Fruit fly (Drosophila melanogaster): Measurements from ENCODE around the gene mri.
A peak's percentile ranks its signal among the peaks of the same experiment; 100 is the strongest.

Gene mri

DNA sequence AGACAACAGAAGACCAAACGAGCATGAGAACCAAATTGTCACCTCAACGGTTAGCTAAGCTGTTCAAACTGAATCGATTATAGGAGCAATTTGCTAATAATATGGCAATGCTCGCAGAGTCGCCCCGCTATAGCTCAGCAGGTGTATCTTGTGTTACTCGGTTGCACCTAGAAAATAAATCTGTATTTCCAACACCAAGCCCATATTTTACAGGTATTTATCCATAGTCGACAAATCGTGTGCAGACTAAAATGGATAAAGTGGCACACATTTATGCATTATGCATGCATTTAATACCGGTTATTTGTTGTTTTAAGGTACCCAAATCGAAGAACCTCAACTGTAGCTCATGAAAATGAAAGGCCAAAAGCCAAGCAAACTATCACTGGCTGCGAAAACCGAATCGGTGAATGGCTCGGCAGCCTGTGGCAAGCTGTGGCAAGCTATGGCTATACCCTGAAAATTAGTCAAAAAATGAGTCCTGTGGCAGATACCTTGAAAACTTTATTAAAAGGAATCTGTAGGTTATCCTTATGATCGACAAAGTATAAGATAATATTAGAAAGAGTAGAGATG, 21.0 kb upstream of the mri start, which contains the start of gene Vdup1:
Vdup1 (minus strand) TSS at position 51 of the 576 bp plus-strand sequence.
- TF ChIP-seq Eip78C (GFP tag) (peak; percentile 62), CG6163 (GFP tag; IDR thresholded peaks at IDR 0.05) (no peak), Hr4 (GFP tag; optimal IDR thresholded peaks at IDR 0.05) (peak; percentile 5), eg (GFP tag; IDR thresholded peaks at IDR 0.05) (peak; percentile 12; the same call in 1 of the 3 replicates)

DNA sequence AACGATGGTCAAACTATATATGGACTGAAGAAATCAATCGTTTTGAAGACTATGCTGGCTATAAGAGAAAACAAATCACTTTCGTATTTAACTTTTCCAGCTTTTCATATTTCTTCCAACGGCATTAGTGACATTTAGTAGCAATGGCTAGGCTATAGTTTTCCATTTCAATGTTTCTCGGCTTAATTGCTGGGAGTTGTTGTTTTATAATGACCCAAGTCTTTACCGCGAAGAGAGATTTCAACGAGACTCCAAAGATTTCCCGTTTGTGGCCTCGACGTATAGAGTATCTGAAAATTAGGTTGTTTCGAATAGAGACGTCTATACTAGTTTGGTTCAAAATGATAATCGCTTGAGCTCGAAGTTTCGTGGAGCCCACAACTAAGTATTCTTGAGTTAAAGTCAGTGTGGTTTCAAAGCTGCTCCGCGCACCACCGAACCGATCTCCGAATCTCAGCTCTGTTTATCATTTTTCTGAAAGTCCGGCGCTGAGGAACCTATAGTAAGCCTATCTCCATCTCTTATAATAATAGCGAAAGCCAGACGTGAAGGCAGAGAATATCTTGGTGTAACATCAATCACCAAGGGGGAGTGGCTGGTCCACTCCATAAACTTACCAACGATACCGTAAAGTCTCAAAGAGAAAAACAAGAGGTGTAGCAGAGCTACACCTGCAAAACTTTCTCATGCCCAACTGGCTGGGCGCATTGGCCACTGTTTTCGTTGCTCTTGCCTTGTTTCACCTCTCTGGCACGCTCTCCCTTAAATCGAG, 20.3 kb upstream of the mri start, which contains the start of gene CG13875:
CG13875 (plus strand) TSS at position 434 of the 772 bp plus-strand sequence.
- TF ChIP-seq spab (GFP tag; optimal IDR thresholded peaks at IDR 0.05) (no peak), CG6163 (GFP tag; IDR thresholded peaks at IDR 0.05) (0 out of 3 replicates have a peak, but pooled peaks have one; percentile 32), CG1621 (tag; optimal IDR thresholded peaks at IDR 0.05) (peak; percentile 21), ss (GFP tag; optimal IDR thresholded peaks at IDR 0.05) (peak in 1 of 2 experiments; percentile 22), CG10631 (GFP tag; optimal IDR thresholded peaks at IDR 0.05) (no peak), CG6854 (GFP tag; optimal IDR thresholded peaks at IDR 0.05) (peak; percentile 20), svp (GFP tag) (no peak), CG34406 (GFP tag; optimal IDR thresholded peaks at IDR 0.05) (no peak), Smox (GFP tag; optimal IDR thresholded peaks at IDR 0.05) (no peak), dsx (GFP tag; optimal IDR thresholded peaks at IDR 0.05; ENCODE audit: poor library complexity, severe bottlenecking) (peak; percentile 47), dac (GFP tag; optimal IDR thresholded peaks at IDR 0.05) (no peak), CG32006 (GFP tag; optimal IDR thresholded peaks at IDR 0.05) (peak; percentile 51), salr (GFP tag; optimal IDR thresholded peaks at IDR 0.05) (no peak), CG15336 (GFP tag; IDR thresholded peaks at IDR 0.05) (peak; percentile 26; the same call in 1 of the 2 replicates), CG6276 (GFP tag; optimal IDR thresholded peaks at IDR 0.05) (peak; percentile 10), Eip75B (GFP tag; optimal IDR thresholded peaks at IDR 0.05) (no peak)

DNA sequence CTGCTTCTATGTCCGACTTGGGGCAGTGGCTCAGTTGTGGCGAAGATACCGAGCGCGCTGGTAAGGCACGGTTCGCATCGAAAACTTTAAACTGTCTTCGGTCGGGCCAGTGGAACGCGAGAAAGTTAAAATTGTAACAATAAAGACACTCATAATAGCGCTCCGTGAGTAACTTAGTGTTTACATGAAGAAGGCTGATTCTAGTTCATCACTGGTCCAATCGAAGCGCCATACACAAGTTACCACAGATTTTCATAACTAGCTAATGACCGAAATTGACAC, 19.8 kb upstream of the mri start:
- TF ChIP-seq acj6 (GFP tag; optimal IDR thresholded peaks at IDR 0.05) (no peak), Hr39 (GFP tag; optimal IDR thresholded peaks at IDR 0.05) (no peak), CG32006 (GFP tag; optimal IDR thresholded peaks at IDR 0.05) (no peak), CG1621 (tag; optimal IDR thresholded peaks at IDR 0.05) (no peak), eg (GFP tag; IDR thresholded peaks at IDR 0.05) (no peak), CG34406 (GFP tag; optimal IDR thresholded peaks at IDR 0.05) (no peak), Hr38 (GFP tag; optimal IDR thresholded peaks at IDR 0.05) (no peak), CG6163 (GFP tag; IDR thresholded peaks at IDR 0.05) (0 out of 3 replicates have a peak, but pooled peaks have one; percentile 3), CG7368 (GFP tag; optimal IDR thresholded peaks at IDR 0.05) (no peak)

DNA sequence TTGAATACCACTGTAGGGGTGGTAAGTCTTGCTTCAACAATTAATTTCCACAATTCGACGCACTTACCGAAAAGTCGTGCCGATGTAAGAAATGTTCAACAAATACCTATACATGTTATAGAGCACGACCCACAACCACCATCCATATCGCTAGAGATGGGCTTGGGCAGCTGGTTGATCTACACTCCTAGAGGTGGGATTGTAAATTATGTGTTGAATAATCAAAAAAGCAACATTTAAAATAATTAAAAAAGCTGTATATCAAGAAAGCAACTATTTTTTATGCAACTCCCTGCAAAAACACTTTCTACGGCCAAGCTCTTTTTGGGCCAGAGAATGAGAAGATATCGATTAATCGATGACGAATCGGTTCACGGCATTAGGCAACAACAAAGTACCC, 15.7 kb upstream of the mri start, which contains the start of the genes CG34140, Mkp and Mtch:
CG34140 (minus strand) TSS at position 174 of the 400 bp plus-strand sequence.
Mkp (minus strand) TSS at position 290 of the 400 bp plus-strand sequence.
Mtch (plus strand) TSS at position 376 of the 400 bp plus-strand sequence.
- TF ChIP-seq CG6163 (GFP tag; IDR thresholded peaks at IDR 0.05), result peak; percentile 81
- no peak for TF ChIP-seq pdm3 (GFP tag; optimal IDR thresholded peaks at IDR 0.05)
- no peak for TF ChIP-seq CG6808 (GFP tag; optimal IDR thresholded peaks at IDR 0.05)
- peak; percentile 78 for TF ChIP-seq CG3032 (tag; optimal IDR thresholded peaks at IDR 0.05)
- peak; percentile 58 for TF ChIP-seq CG8319 (GFP tag; optimal IDR thresholded peaks at IDR 0.05)
- no peak; the same call in none of the 3 replicates for TF ChIP-seq CG8119 (GFP tag; IDR thresholded peaks at IDR 0.05)
- TF ChIP-seq lz (GFP tag; optimal IDR thresholded peaks at IDR 0.05), result peak; percentile 91
- TF ChIP-seq ss (GFP tag; optimal IDR thresholded peaks at IDR 0.05), result no peak
- TF ChIP-seq CG16779 (tag; optimal IDR thresholded peaks at IDR 0.05), result no peak
- no peak for TF ChIP-seq dac (GFP tag; optimal IDR thresholded peaks at IDR 0.05)
- no peak for TF ChIP-seq Hr4 (GFP tag; optimal IDR thresholded peaks at IDR 0.05)
- no peak for TF ChIP-seq Hr39 (GFP tag; optimal IDR thresholded peaks at IDR 0.05)
- TF ChIP-seq Blimp-1 (GFP tag; optimal IDR thresholded peaks at IDR 0.05), result peak; percentile 36
- peak; percentile 90 for TF ChIP-seq esn (GFP tag; optimal IDR thresholded peaks at IDR 0.05)
- TF ChIP-seq CG31627 (GFP tag; optimal IDR thresholded peaks at IDR 0.05), result peak; percentile 89
- no peak for TF ChIP-seq achi (GFP tag; optimal IDR thresholded peaks at IDR 0.05)
- peak; percentile 81 for TF ChIP-seq Ets21C (GFP tag; optimal IDR thresholded peaks at IDR 0.05)
- no peak for TF ChIP-seq CG7368 (GFP tag; optimal IDR thresholded peaks at IDR 0.05)
- TF ChIP-seq spab (GFP tag; optimal IDR thresholded peaks at IDR 0.05), result no peak
- peak; percentile 85 for TF ChIP-seq cyc (GFP tag; optimal IDR thresholded peaks at IDR 0.05)
- peak; percentile 72 for TF ChIP-seq Gug (GFP tag; IDR thresholded peaks at IDR 0.05)
- no peak for TF ChIP-seq Sox102F (GFP tag; optimal IDR thresholded peaks at IDR 0.05)
- no peak for TF ChIP-seq Eip93F (GFP tag; optimal IDR thresholded peaks at IDR 0.05)
- peak; percentile 50 for TF ChIP-seq Lpt (GFP tag; optimal IDR thresholded peaks at IDR 0.05)
- no peak for TF ChIP-seq Eip78C (GFP tag)
- TF ChIP-seq svp (GFP tag), result peak; percentile 98
- no peak for TF ChIP-seq OdsH (GFP tag; optimal IDR thresholded peaks at IDR 0.05)
- peak; percentile 84 for TF ChIP-seq CG6792 (GFP tag; optimal IDR thresholded peaks at IDR 0.05)
- TF ChIP-seq vri (GFP tag; optimal IDR thresholded peaks at IDR 0.05), result no peak

Data from whole organism, prepupa.